Fruit fly (Drosophila melanogaster) whole organism, embryonic: Measurements from ENCODE around the gene sbr.

Experiments
- Adf1 ChIP-seq: fragments of 200-800 bp; sonication (Bioruptor generic); IDR thresholded peaks from 2 replicates; pipeline ENCODE4 v1.3.6; 2022; ENCODE audit warnings: missing biosample characterization, missing genetic modification characterization
- B-H1 ChIP-seq: fragments of 200-800 bp; sonication (Bioruptor generic); IDR thresholded peaks from 3 replicates; pipeline ENCODE4 v1.3.6; 2022; ENCODE audit warnings: missing biosample characterization, missing genetic modification characterization
- BEAF-32 ChIP-seq: fragments of 200-800 bp; sonication (Bioruptor generic); optimal IDR thresholded peaks from 3 replicates; lab custom pipeline; 2017; ENCODE audit warnings: missing biosample characterization, missing genetic modification characterization, mild to moderate bottlenecking, moderate library complexity, missing genetic modification reagents
- CG10366 ChIP-seq: fragments of 200-800 bp; sonication (Bioruptor generic); IDR thresholded peaks from 2 replicates; pipeline ENCODE4 v1.3.6; 2022; ENCODE audit warnings: missing biosample characterization, missing genetic modification characterization
- CG10959 ChIP-seq: fragments of 200-800 bp; sonication (Bioruptor generic); IDR thresholded peaks from 2 replicates; pipeline ENCODE4 v1.3.6; 2022; ENCODE audit warnings: missing biosample characterization, missing genetic modification characterization
- CG11247 ChIP-seq: fragments of 200-800 bp; sonication (Bioruptor generic); IDR thresholded peaks from 2 replicates; pipeline ENCODE4 v1.3.6; 2022; ENCODE audit warnings: missing biosample characterization, missing genetic modification characterization
- CG11560 ChIP-seq: fragments of 200-800 bp; sonication (Bioruptor generic); IDR thresholded peaks from 3 replicates; pipeline ENCODE4 v1.3.6; 2022; ENCODE audit warnings: missing biosample characterization, missing genetic modification characterization
- CG12659 ChIP-seq: fragments of 200-800 bp; sonication (Bioruptor generic); optimal IDR thresholded peaks from 3 replicates; lab custom pipeline; 2017; ENCODE audit warnings: mild to moderate bottlenecking, missing biosample characterization, missing genetic modification reagents, missing genetic modification characterization
- CG13894 ChIP-seq: fragments of 200-800 bp; sonication (Bioruptor generic); optimal IDR thresholded peaks from 3 replicates; lab custom pipeline; 2018; ENCODE audit warnings: missing biosample characterization, mild to moderate bottlenecking, missing genetic modification characterization, moderate library complexity
- CG14050 ChIP-seq: fragments of 200-800 bp; sonication (Bioruptor generic); IDR thresholded peaks from 3 replicates; pipeline ENCODE4 v1.3.6; 2022; ENCODE audit warnings: missing biosample characterization, missing genetic modification characterization
- CG15514 ChIP-seq: fragments of 200-800 bp; sonication (Bioruptor generic); optimal IDR thresholded peaks from 3 replicates; lab custom pipeline; 2017; ENCODE audit warnings: missing biosample characterization, missing genetic modification characterization, mild to moderate bottlenecking, moderate library complexity, missing genetic modification reagents
- CG1603 ChIP-seq: fragments of 200-800 bp; sonication (Bioruptor generic); optimal IDR thresholded peaks from 2 replicates; lab custom pipeline; 2019; ENCODE audit warnings: missing biosample characterization, mild to moderate bottlenecking, missing genetic modification characterization, moderate library complexity
- CG16815 ChIP-seq: fragments of 200-800 bp; sonication (Bioruptor generic); optimal IDR thresholded peaks from 3 replicates; lab custom pipeline; 2017; ENCODE audit warnings: missing biosample characterization, mild to moderate bottlenecking, missing genetic modification characterization
- CG17186 ChIP-seq: fragments of 200-800 bp; sonication (Bioruptor generic); optimal IDR thresholded peaks from 3 replicates; lab custom pipeline; 2017; ENCODE audit warnings: missing biosample characterization, missing genetic modification reagents, missing genetic modification characterization
- CG17912 ChIP-seq: fragments of 200-800 bp; sonication (Bioruptor generic); optimal IDR thresholded peaks from 2 replicates; lab custom pipeline; 2018; ENCODE audit warnings: missing biosample characterization, mild to moderate bottlenecking, missing genetic modification characterization
- CG18619 ChIP-seq: fragments of 200-800 bp; sonication (Bioruptor generic); optimal IDR thresholded peaks from 3 replicates; lab custom pipeline; 2017; ENCODE audit warnings: missing biosample characterization, mild to moderate bottlenecking, missing genetic modification characterization
- CG32767 ChIP-seq: fragments of 200-800 bp; sonication (Bioruptor generic); IDR thresholded peaks from 2 replicates; pipeline ENCODE4 v1.3.6; 2022; ENCODE audit warnings: missing biosample characterization, missing genetic modification characterization
- CG4617 ChIP-seq: fragments of 200-800 bp; sonication (Bioruptor generic); optimal IDR thresholded peaks from 3 replicates; lab custom pipeline; 2016; ENCODE audit warnings: missing biosample characterization, missing genetic modification characterization, borderline replicate concordance
- CG4730 ChIP-seq: fragments of 200-800 bp; sonication (Bioruptor generic); IDR thresholded peaks from 2 replicates; pipeline ENCODE4 v1.3.6; 2022; ENCODE audit warnings: missing biosample characterization, missing genetic modification characterization
- CG6254 ChIP-seq: fragments of 200-800 bp; sonication (Bioruptor generic); optimal IDR thresholded peaks from 3 replicates; lab custom pipeline; 2017; ENCODE audit warnings: mild to moderate bottlenecking, missing biosample characterization, missing genetic modification reagents, missing genetic modification characterization
- CG6272 ChIP-seq: fragments of 200-800 bp; sonication (Bioruptor generic); IDR thresholded peaks from 2 replicates; pipeline ENCODE4 v1.3.6; 2022; ENCODE audit warnings: missing biosample characterization, missing genetic modification characterization
- CG6791 ChIP-seq: fragments of 200-800 bp; sonication (Bioruptor generic); IDR thresholded peaks from 3 replicates; pipeline ENCODE4 v1.3.6; 2022; ENCODE audit warnings: missing biosample characterization, missing genetic modification characterization; ENCODE audit not compliant: partially characterized antibody
- CG7786 ChIP-seq: fragments of 200-800 bp; sonication (Bioruptor generic); optimal IDR thresholded peaks from 2 replicates; lab custom pipeline; 2016; ENCODE audit warnings: missing biosample characterization, missing genetic modification characterization
- CG7963 ChIP-seq: fragments of 200-800 bp; sonication (Bioruptor generic); IDR thresholded peaks from 3 replicates; pipeline ENCODE4 v1.3.6; 2022; ENCODE audit warnings: missing biosample characterization, missing genetic modification characterization; ENCODE audit not compliant: partially characterized antibody
- Camta ChIP-seq: fragments of 200-800 bp; sonication (Bioruptor generic); optimal IDR thresholded peaks from 2 replicates; lab custom pipeline; 2016; ENCODE audit warnings: missing biosample characterization, missing genetic modification characterization
- D19A ChIP-seq: fragments of 200-800 bp; optimal IDR thresholded peaks from 3 replicates; lab custom pipeline; 2019; ENCODE audit warnings: missing biosample characterization, mild to moderate bottlenecking, missing genetic modification characterization, moderate library complexity
- Drgx ChIP-seq: fragments of 200-800 bp; sonication (Bioruptor generic); IDR thresholded peaks from 2 replicates; pipeline ENCODE4 v1.3.6; 2022; ENCODE audit warnings: missing biosample characterization, missing genetic modification characterization
- Hr78 ChIP-seq, 2 experiments: fragments of 200-800 bp in 1 of 2; fragments of >200 bp in 1 of 2; sonication (Bioruptor generic) in 1 of 2; optimal IDR thresholded peaks; 2 replicates each; lab custom pipeline; 2017 to 2019; ENCODE audit warnings: missing biosample characterization in 2 of 2, missing genetic modification characterization in 2 of 2, mild to moderate bottlenecking in 1 of 2, moderate library complexity in 1 of 2
- Kr ChIP-seq: fragments of 200-800 bp; sonication (Bioruptor generic); optimal IDR thresholded peaks from 2 replicates; lab custom pipeline; 2017; ENCODE audit warnings: missing biosample characterization, mild to moderate bottlenecking, missing genetic modification characterization
- MBD-R2 ChIP-seq: fragments of 200-800 bp; sonication (Bioruptor generic); IDR thresholded peaks from 2 replicates; pipeline ENCODE4 v1.3.6; 2022; ENCODE audit warnings: missing biosample characterization, missing genetic modification characterization
- PHDP ChIP-seq: fragments of 200-800 bp; sonication (Bioruptor generic); optimal IDR thresholded peaks from 3 replicates; lab custom pipeline; 2018; ENCODE audit warnings: missing biosample characterization, mild to moderate bottlenecking, missing genetic modification characterization, moderate library complexity
- Taf1 ChIP-seq: fragments of 200-800 bp; sonication (Bioruptor generic); IDR thresholded peaks from 2 replicates; pipeline ENCODE4 v1.3.6; 2022; ENCODE audit warnings: missing biosample characterization, missing genetic modification characterization
- ab ChIP-seq: fragments of 200-800 bp; sonication (Bioruptor generic); optimal IDR thresholded peaks from 2 replicates; lab custom pipeline; 2016; ENCODE audit warnings: missing biosample characterization, missing genetic modification characterization
- cato ChIP-seq: fragments of 200-800 bp; sonication (Bioruptor generic); optimal IDR thresholded peaks from 2 replicates; lab custom pipeline; 2016; ENCODE audit warnings: missing biosample characterization, missing genetic modification characterization, borderline replicate concordance
- crc ChIP-seq: fragments of 200-800 bp; sonication (Bioruptor generic); optimal IDR thresholded peaks from 2 replicates; lab custom pipeline; 2016; ENCODE audit warnings: missing biosample characterization, missing genetic modification characterization
- dati ChIP-seq: fragments of 200-800 bp; sonication (Bioruptor generic); IDR thresholded peaks from 2 replicates; pipeline ENCODE4 v1.3.6; 2022; ENCODE audit warnings: missing biosample characterization, missing genetic modification characterization
- grau ChIP-seq: fragments of 200-800 bp; optimal IDR thresholded peaks from 3 replicates; lab custom pipeline; 2019; ENCODE audit warnings: missing biosample characterization, mild to moderate bottlenecking, missing genetic modification characterization, moderate library complexity
- h ChIP-seq: fragments of >200 bp; optimal IDR thresholded peaks from 2 replicates; lab custom pipeline; 2017
- otp ChIP-seq: fragments of 200-800 bp; sonication (Bioruptor generic); IDR thresholded peaks from 3 replicates; pipeline ENCODE4, ENCODE4 v1.3.6; 2022; ENCODE audit warnings: missing biosample characterization, missing genetic modification characterization
- peb ChIP-seq: fragments of 200-800 bp; sonication (Bioruptor generic); IDR thresholded peaks from 2 replicates; pipeline ENCODE4 v1.3.6; 2022; ENCODE audit warnings: missing biosample characterization, missing genetic modification characterization
- row ChIP-seq: fragments of 200-800 bp; sonication (Bioruptor generic); IDR thresholded peaks from 3 replicates; pipeline ENCODE4 v1.3.6; 2022; ENCODE audit warnings: missing biosample characterization, missing genetic modification characterization
- sc ChIP-seq, 3 experiments: fragments of >200 bp in 2 of 3; fragments of 200-800 bp in 1 of 3; sonication (Bioruptor generic) in 1 of 3; optimal IDR thresholded peaks; 2 replicates in 2 of 3; 3 replicates in 1 of 3; lab custom pipeline; 2017; ENCODE audit warnings: mild to moderate bottlenecking in 1 of 3, missing biosample characterization in 1 of 3, missing genetic modification characterization in 1 of 3, missing genetic modification reagents in 1 of 3
- sens-2 ChIP-seq: fragments of 200-800 bp; sonication (Bioruptor generic); IDR thresholded peaks from 2 replicates; pipeline ENCODE4 v1.3.6; 2022; ENCODE audit warnings: missing biosample characterization, missing genetic modification characterization
- slbo ChIP-seq: fragments of 200-800 bp; sonication (Bioruptor generic); IDR thresholded peaks from 2 replicates; pipeline ENCODE4 v1.3.6; 2022; ENCODE audit warnings: missing biosample characterization, missing genetic modification characterization
- sqz ChIP-seq: fragments of 200-800 bp; sonication (Bioruptor generic); optimal IDR thresholded peaks from 3 replicates; lab custom pipeline; 2018; ENCODE audit warnings: missing biosample characterization, mild to moderate bottlenecking, missing genetic modification characterization
- tna ChIP-seq: fragments of 200-800 bp; sonication (Bioruptor generic); IDR thresholded peaks from 2 replicates; pipeline ENCODE4 v1.3.6; 2022; ENCODE audit warnings: missing biosample characterization, missing genetic modification characterization; ENCODE audit not compliant: partially characterized antibody
- wdn ChIP-seq: fragments of 200-800 bp; sonication (Bioruptor generic); IDR thresholded peaks from 2 replicates; pipeline ENCODE4 v1.3.6; 2022; ENCODE audit warnings: missing biosample characterization, missing genetic modification characterization
- zen2 ChIP-seq: fragments of 200-800 bp; sonication (Bioruptor generic); IDR thresholded peaks from 3 replicates; pipeline ENCODE4 v1.3.6; 2022; ENCODE audit warnings: missing biosample characterization, missing genetic modification characterization; ENCODE audit not compliant: partially characterized antibody
- zfh1 ChIP-seq: fragments of 200-800 bp; sonication (Bioruptor generic); IDR thresholded peaks from 3 replicates; pipeline ENCODE4 v1.3.6; 2022; ENCODE audit warnings: missing biosample characterization, missing genetic modification characterization

The sbr gene

dm6 chrX:10877087-10877935 lies 30.4 kb upstream of the sbr start, which contains the start of gene CG1637 (continued):
- TF ChIP-seq CG7963 (GFP tag; lab: Robert Waterston, UW), result peak; percentile 32; the same call in 1 of the 3 replicates
- no peak for TF ChIP-seq CG6254 (GFP tag; lab: Kevin White, UChicago)
- TF ChIP-seq crc (GFP tag; lab: Kevin White, UChicago), result no peak
- TF ChIP-seq tna (GFP tag; lab: Robert Waterston, UW), result 0 out of 2 replicates have a peak, but pooled peaks have one; percentile 33
- peak; percentile 66 for TF ChIP-seq zen2 (GFP tag; lab: Robert Waterston, UW)
- TF ChIP-seq peb (GFP tag; lab: Robert Waterston, UW), result no peak
- TF ChIP-seq zfh1, result no peak
- peak; percentile 61 for TF ChIP-seq Drgx (GFP tag; lab: Robert Waterston, UW)
- no peak for TF ChIP-seq CG11560
- TF ChIP-seq CG1603 (tag; lab: Kevin White, UChicago), result peak; percentile 50
- TF ChIP-seq Camta, result no peak
- no peak for TF ChIP-seq CG17912 (GFP tag; lab: Kevin White, UChicago)
- TF ChIP-seq CG6272 (GFP tag; lab: Robert Waterston, UW), result no peak
- no peak for TF ChIP-seq Hr78 (GFP tag; optimal IDR thresholded peaks at IDR 0.05; lab: Kevin White, UChicago)
- no peak for TF ChIP-seq Adf1
- no peak for TF ChIP-seq Kr (GFP tag; lab: Kevin White, UChicago)
- no peak for TF ChIP-seq sens-2 (GFP tag; lab: Robert Waterston, UW)
- no peak for TF ChIP-seq sc (optimal IDR thresholded peaks at IDR 0.05; lab: Kevin White, UChicago)
- no peak for TF ChIP-seq sc (GFP tag; optimal IDR thresholded peaks at IDR 0.05; lab: Kevin White, UChicago)
- no peak for TF ChIP-seq ab (GFP tag; lab: Kevin White, UChicago)
- no peak for TF ChIP-seq cato (GFP tag; lab: Kevin White, UChicago)
- TF ChIP-seq CG13894 (tag; lab: Kevin White, UChicago), result no peak
- TF ChIP-seq dati (GFP tag; lab: Robert Waterston, UW), result no peak
- no peak for TF ChIP-seq CG10959 (GFP tag; lab: Robert Waterston, UW)
- TF ChIP-seq CG32767 (GFP tag; lab: Robert Waterston, UW), result no peak
- TF ChIP-seq CG14050, result no peak
- TF ChIP-seq wdn (GFP tag; lab: Robert Waterston, UW), result no peak
- TF ChIP-seq BEAF-32 (GFP tag; lab: Kevin White, UChicago), result peak; percentile 75
- no peak for TF ChIP-seq Taf1 (GFP tag; lab: Robert Waterston, UW)
- no peak for TF ChIP-seq B-H1 (GFP tag; lab: Robert Waterston, UW)
- no peak for TF ChIP-seq CG10366
- TF ChIP-seq D19A (tag; lab: Kevin White, UChicago), result no peak
- peak; percentile 73 for TF ChIP-seq CG4617 (GFP tag; lab: Kevin White, UChicago)
- TF ChIP-seq CG7786 (GFP tag; lab: Kevin White, UChicago), result no peak
- TF ChIP-seq CG12659 (GFP tag; lab: Kevin White, UChicago), result no peak
- TF ChIP-seq sqz, result no peak
- no peak for TF ChIP-seq CG11247 (GFP tag; lab: Robert Waterston, UW)
- no peak for TF ChIP-seq grau (tag; lab: Kevin White, UChicago)
- no peak for TF ChIP-seq CG4730 (GFP tag; lab: Robert Waterston, UW)
- TF ChIP-seq otp (GFP tag; lab: Robert Waterston, UW), result no peak
- peak; percentile 42 for TF ChIP-seq CG15514
- peak; percentile 70 for TF ChIP-seq MBD-R2 (GFP tag; lab: Robert Waterston, UW)
- no peak for TF ChIP-seq slbo (GFP tag; lab: Robert Waterston, UW)
- no peak for TF ChIP-seq CG18619 (GFP tag; lab: Kevin White, UChicago)
- TF ChIP-seq CG17186 (GFP tag; lab: Kevin White, UChicago), result peak; percentile 35
- TF ChIP-seq CG6791 (GFP tag; lab: Robert Waterston, UW), result peak; percentile 67
- no peak for TF ChIP-seq CG16815 (GFP tag; lab: Kevin White, UChicago)
- no peak for TF ChIP-seq PHDP (tag; lab: Kevin White, UChicago)
- 0 out of 3 replicates have a peak, but pooled peaks have one; percentile 8 for TF ChIP-seq row
- no peak for TF ChIP-seq h (lab: Kevin White, UChicago)
